Worm (Caenorhabditis elegans): Measurements from ENCODE around the gene jbts-14.

- no peak for TF ChIP-seq pha-4 (tag; optimal IDR thresholded peaks at IDR 0.05)
- no peak for TF ChIP-seq sea-2 (GFP tag; IDR thresholded peaks at IDR 0.05)
- TF ChIP-seq attf-6 (GFP tag; IDR thresholded peaks at IDR 0.05): no peak
- no peak for TF ChIP-seq nfyb-1 (GFP tag; IDR thresholded peaks at IDR 0.05)
- no peak for TF ChIP-seq unc-62 (GFP tag; optimal IDR thresholded peaks at IDR 0.05)
- TF ChIP-seq let-526 (GFP tag; IDR thresholded peaks at IDR 0.05): no peak
- peak; percentile 63 for TF ChIP-seq nhr-80 (tag; optimal IDR thresholded peaks at IDR 0.05)
- no peak for TF ChIP-seq egrh-3 (GFP tag; IDR thresholded peaks at IDR 0.05)
- no peak for TF ChIP-seq tbx-9 (tag; optimal IDR thresholded peaks at IDR 0.05; ENCODE audit: borderline replicate concordance)
- TF ChIP-seq F57A8.1 (GFP tag; optimal IDR thresholded peaks at IDR 0.05): no peak
- TF ChIP-seq nhr-179 (tag; optimal IDR thresholded peaks at IDR 0.05): no peak
Observed at ce11 chrX:8750209-8750608, 46.1 kb downstream of the jbts-14 start.
